Fruit fly (Drosophila melanogaster) whole organism, wandering third instar larva: ENCODE data around the gene Ugt35B1.

Experiments
- Abd-B ChIP-seq: fragments of >200 bp; optimal IDR thresholded peaks from 2 replicates; lab custom pipeline; 2017; ENCODE audit warnings: missing biosample characterization, missing genetic modification characterization
- Myc ChIP-seq: fragments of >200 bp; optimal IDR thresholded peaks from 2 replicates; lab custom pipeline; 2017
- Rel ChIP-seq, 2 experiments: fragments of 200-800 bp; sonication (Bioruptor generic) in 1 of 2; optimal IDR thresholded peaks; 2 replicates in 1 of 2; 3 replicates in 1 of 2; lab custom pipeline; 2016 to 2019; ENCODE audit warnings: mild to moderate bottlenecking in 2 of 2, missing biosample characterization in 2 of 2, missing genetic modification characterization in 2 of 2, moderate library complexity in 1 of 2
- foxo ChIP-seq, 2 experiments: fragments of 200-800 bp; sonication (Bioruptor generic); optimal IDR thresholded peaks; 2 replicates in 1 of 2; 3 replicates in 1 of 2; lab custom pipeline; 2016 to 2017; ENCODE audit warnings: missing biosample characterization in 2 of 2, missing genetic modification characterization in 2 of 2
- h ChIP-seq: fragments of 200-800 bp; sonication (Bioruptor generic); optimal IDR thresholded peaks from 3 replicates; lab custom pipeline; 2016; ENCODE audit warnings: missing biosample characterization, mild to moderate bottlenecking, missing genetic modification characterization
- pan ChIP-seq: fragments of >200 bp; optimal IDR thresholded peaks from 2 replicates; lab custom pipeline; 2017
- psq ChIP-seq: fragments of 200-800 bp; sonication (Bioruptor generic); optimal IDR thresholded peaks from 3 replicates; lab custom pipeline; 2017; ENCODE audit warnings: missing biosample characterization, mild to moderate bottlenecking, missing genetic modification characterization, moderate library complexity
- sage ChIP-seq: fragments of 200-800 bp; sonication (Bioruptor generic); optimal IDR thresholded peaks from 2 replicates; lab custom pipeline; 2016; ENCODE audit warnings: missing biosample characterization, mild to moderate bottlenecking, missing genetic modification characterization

dm6 chr3R:11197389-11197716 is 27.3 kb upstream of the Ugt35B1 start, which contains the start of gene cu:
- TF ChIP-seq Abd-B (GFP tag; lab: Kevin White, UChicago) (no peak), Myc (lab: Kevin White, UChicago) (no peak), h (GFP tag; lab: Kevin White, UChicago) (no peak), psq (no peak), foxo (GFP tag; optimal IDR thresholded peaks at IDR 0.05; lab: Kevin White, UChicago) (no peak), sage (GFP tag; lab: Kevin White, UChicago) (no peak), Rel (GFP tag; optimal IDR thresholded peaks at IDR 0.05; lab: Kevin White, UChicago) (no peak), Rel (tag; optimal IDR thresholded peaks at IDR 0.05; lab: Kevin White, UChicago) (no peak), pan (lab: Kevin White, UChicago) (no peak)
